Worm (Caenorhabditis elegans) whole organism, L1 larva: ENCODE measurements around the gene ceh-37.

Source experiments
- C04F5.9 ChIP-seq: sonication (generic microtip); optimal IDR thresholded peaks from 2 replicates; lab custom pipeline; 2016; ENCODE audit warnings: missing genetic modification characterization, missing compliant biosample characterization
- Y116A8C.19 ChIP-seq: sonication (generic microtip); optimal IDR thresholded peaks from 2 replicates; lab custom pipeline; 2016; ENCODE audit warnings: missing compliant biosample characterization, missing genetic modification characterization, borderline replicate concordance
- aha-1 ChIP-seq: fragments of 150-350 bp; optimal IDR thresholded peaks from 2 replicates; lab custom pipeline; 2014; ENCODE audit warnings: missing biosample characterization, missing genetic modification characterization
- blmp-1 ChIP-seq: fragments of 150-350 bp; optimal IDR thresholded peaks from 2 replicates; lab custom pipeline; 2014; ENCODE audit warnings: missing biosample characterization, missing genetic modification characterization
- ceh-63 ChIP-seq: fragments of 200-800 bp; sonication (Bioruptor generic); optimal IDR thresholded peaks from 2 replicates; lab custom pipeline; 2018; ENCODE audit warnings: mild to moderate bottlenecking, missing genetic modification characterization, missing compliant biosample characterization
- dpl-1 ChIP-seq, 3 experiments: fragments of 150-350 bp in 2 of 3; sonication (generic microtip) in 1 of 3; optimal IDR thresholded peaks; 2 replicates each; lab custom pipeline; 2014 to 2017; ENCODE audit warnings: missing biosample characterization in 3 of 3, missing genetic modification characterization in 3 of 3, missing genetic modification reagents in 3 of 3
- efl-1 ChIP-seq, 4 experiments: fragments of 150-350 bp; optimal IDR thresholded peaks in 3 of 4; peaks in 1 of 4; 1 replicate in 1 of 4; 2 replicates in 3 of 4; lab custom pipeline; 2014; ENCODE audit warnings: missing biosample characterization in 2 of 4, missing genetic modification characterization in 2 of 4, missing genetic modification reagents in 2 of 4
- elt-2 ChIP-seq: sonication (generic microtip); optimal IDR thresholded peaks from 2 replicates; lab custom pipeline; 2016; ENCODE audit warnings: missing genetic modification characterization, mild to moderate bottlenecking, inconsistent platforms, missing compliant biosample characterization, missing genetic modification reagents
- fkh-4 ChIP-seq: sonication (generic microtip); optimal IDR thresholded peaks from 2 replicates; lab custom pipeline; 2016; ENCODE audit warnings: missing compliant biosample characterization, missing genetic modification characterization, borderline replicate concordance
- fkh-8 ChIP-seq: sonication (generic microtip); optimal IDR thresholded peaks from 2 replicates; lab custom pipeline; 2016; ENCODE audit warnings: mild to moderate bottlenecking, missing genetic modification characterization, missing compliant biosample characterization
- grh-1 ChIP-seq: fragments of 200-800 bp; sonication (Bioruptor generic); IDR thresholded peaks from 2 replicates; pipeline ENCODE4 v1.3.6; 2022; ENCODE audit warnings: missing genetic modification reagents, missing genetic modification characterization, missing compliant biosample characterization
- jun-1 ChIP-seq: fragments of 150-350 bp; optimal IDR thresholded peaks from 2 replicates; lab custom pipeline; 2014; ENCODE audit warnings: missing biosample characterization, missing genetic modification reagents, missing genetic modification characterization
- lin-15B ChIP-seq: fragments of 150-350 bp; sonication (generic microtip); optimal IDR thresholded peaks from 3 replicates; lab custom pipeline; 2014; ENCODE audit warnings: missing biosample characterization, missing genetic modification characterization
- lir-3 ChIP-seq: sonication (generic microtip); optimal IDR thresholded peaks from 2 replicates; lab custom pipeline; 2016; ENCODE audit warnings: mild to moderate bottlenecking, missing genetic modification characterization, moderate library complexity, missing compliant biosample characterization; ENCODE audit not compliant: poor library complexity
- mab-9 ChIP-seq: fragments of 200-800 bp; sonication (Bioruptor generic); IDR thresholded peaks from 2 replicates; pipeline ENCODE4 v1.3.6; 2022; ENCODE audit warnings: missing genetic modification reagents, missing genetic modification characterization, missing compliant biosample characterization
- nhr-11 ChIP-seq: fragments of 150-350 bp; optimal IDR thresholded peaks from 2 replicates; lab custom pipeline; 2014; ENCODE audit warnings: missing biosample characterization, missing genetic modification characterization
- nhr-19 ChIP-seq: fragments of 200-800 bp; sonication (Bioruptor generic); conservative IDR thresholded peaks from 2 replicates; pipeline ENCODE4 v1.3.6; 2022; ENCODE audit warnings: missing genetic modification characterization, missing compliant biosample characterization
- nhr-20 ChIP-seq: sonication (generic microtip); optimal IDR thresholded peaks from 2 replicates; lab custom pipeline; 2016; ENCODE audit warnings: mild to moderate bottlenecking, missing genetic modification characterization, missing compliant biosample characterization
- nhr-237 ChIP-seq: fragments of 150-350 bp; optimal IDR thresholded peaks from 2 replicates; lab custom pipeline; 2014; ENCODE audit warnings: missing biosample characterization, missing genetic modification characterization
- nhr-28 ChIP-seq: fragments of 150-350 bp; optimal IDR thresholded peaks from 2 replicates; lab custom pipeline; 2014; ENCODE audit warnings: missing biosample characterization, missing genetic modification characterization
- nhr-47 ChIP-seq: sonication (generic microtip); optimal IDR thresholded peaks from 2 replicates; lab custom pipeline; 2016; ENCODE audit warnings: mild to moderate bottlenecking, missing genetic modification characterization, moderate library complexity, missing compliant biosample characterization
- nhr-76 ChIP-seq: sonication (generic microtip); optimal IDR thresholded peaks from 2 replicates; lab custom pipeline; 2017; ENCODE audit warnings: missing biosample characterization, missing genetic modification characterization
- nhr-90 ChIP-seq: sonication (generic microtip); optimal IDR thresholded peaks from 2 replicates; lab custom pipeline; 2016; ENCODE audit warnings: mild to moderate bottlenecking, missing genetic modification characterization, missing compliant biosample characterization; ENCODE audit not compliant: poor library complexity
- pag-3 ChIP-seq: sonication (generic microtip); optimal IDR thresholded peaks from 2 replicates; lab custom pipeline; 2017; ENCODE audit warnings: missing genetic modification characterization, mild to moderate bottlenecking, missing compliant biosample characterization, antibody characterized with exemption, borderline replicate concordance; ENCODE audit not compliant: insufficient read depth
- pqm-1 ChIP-seq: sonication (generic microtip); optimal IDR thresholded peaks from 3 replicates; lab custom pipeline; 2017; ENCODE audit warnings: missing biosample characterization, missing genetic modification characterization
- snpc-4 ChIP-seq: fragments of 150-350 bp; optimal IDR thresholded peaks from 2 replicates; lab custom pipeline; 2014; ENCODE audit warnings: missing biosample characterization, missing genetic modification characterization
- sox-4 ChIP-seq: sonication (generic microtip); optimal IDR thresholded peaks from 2 replicates; lab custom pipeline; 2016; ENCODE audit warnings: missing genetic modification characterization, missing compliant biosample characterization
- unc-130 ChIP-seq: fragments of 150-350 bp; optimal IDR thresholded peaks from 2 replicates; lab custom pipeline; 2017; ENCODE audit warnings: missing biosample characterization, missing genetic modification characterization, inconsistent platforms
- unc-30 ChIP-seq: sonication (generic microtip); optimal IDR thresholded peaks from 2 replicates; lab custom pipeline; 2017; ENCODE audit warnings: missing biosample characterization, missing genetic modification characterization
- unc-86 ChIP-seq: sonication (generic microtip); optimal IDR thresholded peaks from 2 replicates; lab custom pipeline; 2016; ENCODE audit warnings: missing genetic modification characterization, missing compliant biosample characterization
- ztf-11 ChIP-seq, 2 experiments: sonication (generic microtip); optimal IDR thresholded peaks; 2 replicates each; lab custom pipeline; 2016 to 2017; ENCODE audit warnings: missing genetic modification characterization in 2 of 2, missing biosample characterization in 1 of 2, missing compliant biosample characterization in 1 of 2
- ztf-4 ChIP-seq: fragments of 150-350 bp; optimal IDR thresholded peaks from 2 replicates; lab custom pipeline; 2014; ENCODE audit warnings: missing biosample characterization, missing genetic modification characterization

Gene ceh-37

ce11 chrX:14207942-14208341, at the start of gene ceh-37:
ceh-37 (minus strand) TSS chrX:14208000.
- TF ChIP-seq nhr-76 (tag; lab: Kevin White, UChicago) (no peak), pqm-1 (tag; lab: Kevin White, UChicago) (peak; percentile 46), mab-9 (no peak), lir-3 (tag; lab: Kevin White, UChicago) (no peak), elt-2 (tag; lab: Kevin White, UChicago) (peak; percentile 78), nhr-11 (tag; lab: Kevin White, UChicago) (no peak), ztf-11 (tag; optimal IDR thresholded peaks at IDR 0.05; lab: Kevin White, UChicago) (no peak)

ce11 chrX:14255973-14256372, 48.2 kb upstream of the ceh-37 start, which contains the start of gene E02H4.7:
E02H4.7 (plus strand) TSS chrX:14256273.
- TF ChIP-seq aha-1 (no peak), efl-1 (optimal IDR thresholded peaks at IDR 0.05; lab: Kevin White, UChicago) (no peak), efl-1 (GFP tag; optimal IDR thresholded peaks at IDR 0.05 in 1 of 2; lab: Kevin White, UChicago) (peak in 1 of 2 experiments; percentile 68), elt-2 (tag; lab: Kevin White, UChicago) (peak; percentile 43)

DNA sequence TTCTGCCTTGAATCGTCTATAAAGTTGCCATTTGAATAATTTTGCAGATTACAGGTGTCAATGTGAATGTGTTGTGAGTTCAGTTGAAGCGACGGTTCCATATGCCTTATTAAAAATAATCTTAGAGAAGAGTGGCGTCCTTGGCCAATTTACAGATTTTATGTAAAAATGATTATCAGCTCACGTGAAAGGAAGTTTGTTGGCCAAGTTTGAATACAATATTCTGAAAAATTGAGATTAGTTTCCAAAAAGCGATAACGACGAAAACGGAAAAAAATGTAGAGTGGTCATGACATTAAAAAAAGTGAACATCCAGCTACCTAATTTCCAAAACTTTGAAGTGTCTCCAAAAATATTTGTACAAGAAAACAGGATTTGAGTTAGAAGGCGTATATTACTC, 47.2 kb upstream of the ceh-37 start, which contains the start of gene E02H4.5:
TSS of gene E02H4.5 (minus strand) at position 101 of the 400 bp plus-strand sequence.
- TF ChIP-seq nhr-237 (tag; lab: Kevin White, UChicago) (no peak), lin-15B (tag; lab: Kevin White, UChicago) (no peak), grh-1 (GFP tag; lab: Robert Waterston, UW) (no peak)

- no peak for TF ChIP-seq C04F5.9 (tag; lab: Kevin White, UChicago)
- no peak for TF ChIP-seq nhr-47
- TF ChIP-seq pag-3 (tag; lab: Kevin White, UChicago) = no peak
- no peak for TF ChIP-seq unc-30 (tag; lab: Kevin White, UChicago)
- no peak for TF ChIP-seq unc-130
- no peak for TF ChIP-seq jun-1 (tag; lab: Kevin White, UChicago)
Measured at ce11 chrX:14252042-14252441, 44.2 kb upstream of the ceh-37 start, which contains the start of gene E02H4.6. E02H4.6 (minus strand) TSS chrX:14252142.

ce11 chrX:14247436-14248103, 39.8 kb upstream of the ceh-37 start, which contains the start of gene K04C1.5:
K04C1.5 (plus strand) TSS chrX:14248053.
- TF ChIP-seq nhr-19 (GFP tag; lab: Robert Waterston, UW) (no peak), pqm-1 (tag; lab: Kevin White, UChicago) (no peak), nhr-90 (tag; lab: Kevin White, UChicago) (no peak), unc-130 (no peak), snpc-4 (tag; lab: Kevin White, UChicago) (no peak), dpl-1 (GFP tag; optimal IDR thresholded peaks at IDR 0.05; lab: Kevin White, UChicago) (no peak), sox-4 (no peak), blmp-1 (tag; lab: Kevin White, UChicago) (no peak), ceh-63 (GFP tag; lab: Kevin White, UChicago) (no peak), nhr-28 (tag; lab: Kevin White, UChicago) (no peak), fkh-4 (tag; lab: Kevin White, UChicago) (no peak), Y116A8C.19 (no peak), nhr-20 (tag; lab: Kevin White, UChicago) (no peak), pag-3 (tag; lab: Kevin White, UChicago) (no peak), fkh-8 (no peak), aha-1 (no peak), unc-86 (tag; lab: Kevin White, UChicago) (no peak), ztf-4 (no peak), unc-30 (tag; lab: Kevin White, UChicago) (no peak), lir-3 (tag; lab: Kevin White, UChicago) (no peak)
